Worm (Caenorhabditis elegans) whole organism, L4/young adult: ENCODE data around the gene clec-190.

Source experiments
- W03F9.2 ChIP-seq: fragments of 150-350 bp; optimal IDR thresholded peaks from 2 replicates; lab custom pipeline; 2014; ENCODE audit warnings: missing biosample characterization, missing genetic modification characterization
- dao-5 ChIP-seq: sonication (generic microtip); optimal IDR thresholded peaks from 2 replicates; lab custom pipeline; 2016; ENCODE audit warnings: missing genotype, missing genetic modification characterization, moderate library complexity, missing compliant biosample characterization
- him-1 ChIP-seq: sonication (generic microtip); optimal IDR thresholded peaks from 2 replicates; lab custom pipeline; 2016; ENCODE audit warnings: missing genotype, missing genetic modification reagents, missing genetic modification characterization, missing compliant biosample characterization

DNA sequence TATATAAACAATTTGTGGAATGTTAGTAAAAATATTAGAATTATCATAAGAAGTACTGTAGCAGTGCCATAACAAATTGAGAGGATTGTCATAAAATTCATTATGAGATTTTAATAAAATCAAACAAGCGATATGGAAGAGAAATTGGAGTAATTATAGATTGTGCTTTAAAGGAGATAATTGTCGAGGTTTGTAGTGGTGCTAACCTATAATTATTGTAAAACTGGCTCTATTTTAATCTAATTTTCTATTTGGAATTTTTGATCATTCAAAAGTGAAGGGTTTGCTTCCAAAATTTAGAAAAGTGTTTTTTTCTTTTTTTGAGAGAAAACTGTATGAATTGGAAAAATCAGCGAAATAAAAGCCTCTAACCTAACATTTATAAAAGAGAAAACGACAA lies 14.9 kb upstream of the clec-190 start, which contains the start of gene srg-51:
- no peak for TF ChIP-seq W03F9.2 (tag; lab: Kevin White, UChicago)
- no peak for TF ChIP-seq him-1 (tag; lab: Kevin White, UChicago)
- no peak for TF ChIP-seq dao-5 (tag; lab: Kevin White, UChicago)
